Worm (Caenorhabditis elegans): ENCODE measurements around the gene txt-11.

txt-11 gene

ce11 chrV:3391005-3391404 is 22.1 kb upstream of the txt-11 start:
- peak; percentile 29 for TF ChIP-seq blmp-1 (tag; optimal IDR thresholded peaks at IDR 0.05; ENCODE audit: insufficient read depth)
- peak; percentile 63 for TF ChIP-seq unc-55 (GFP tag; optimal IDR thresholded peaks at IDR 0.05)
- TF ChIP-seq egl-27 (tag; optimal IDR thresholded peaks at IDR 0.05), result peak; percentile 90
- no peak for TF ChIP-seq nhr-77 (tag; optimal IDR thresholded peaks at IDR 0.05)
- TF ChIP-seq lin-13 (GFP tag; optimal IDR thresholded peaks at IDR 0.05), result peak; percentile 76
- TF ChIP-seq snpc-4 (tag; optimal IDR thresholded peaks at IDR 0.05), result peak; percentile 63
- TF ChIP-seq sem-4 (tag; optimal IDR thresholded peaks at IDR 0.05), result peak; percentile 73
- no peak for TF ChIP-seq unc-39 (tag; optimal IDR thresholded peaks at IDR 0.05)
- no peak for TF ChIP-seq aly-2 (tag; optimal IDR thresholded peaks at IDR 0.05)
- TF ChIP-seq unc-62 (GFP tag; optimal IDR thresholded peaks at IDR 0.05), result no peak
- peak; percentile 96 for TF ChIP-seq nhr-25 (tag; optimal IDR thresholded peaks at IDR 0.05)
- no peak for TF ChIP-seq ztf-1 (GFP tag; conservative IDR thresholded peaks at IDR 0.05)
- peak; percentile 42 for TF ChIP-seq zag-1 (tag; optimal IDR thresholded peaks at IDR 0.05)
- no peak for TF ChIP-seq nhr-12 (tag; optimal IDR thresholded peaks at IDR 0.05)
- TF ChIP-seq elt-3 (tag; optimal IDR thresholded peaks at IDR 0.05), result no peak
- no peak for TF ChIP-seq ceh-82 (tag; optimal IDR thresholded peaks at IDR 0.05)
- TF ChIP-seq lin-39 (tag; optimal IDR thresholded peaks at IDR 0.05), result no peak
- peak; percentile 84 for TF ChIP-seq nhr-21 (tag; optimal IDR thresholded peaks at IDR 0.05)
- TF ChIP-seq C34F6.9 (tag; optimal IDR thresholded peaks at IDR 0.05), result peak; percentile 86
- TF ChIP-seq nhr-129 (tag; optimal IDR thresholded peaks at IDR 0.05), result peak; percentile 89
- TF ChIP-seq elt-1 (tag; optimal IDR thresholded peaks at IDR 0.05), result no peak
- no peak for TF ChIP-seq mbf-1 (tag; optimal IDR thresholded peaks at IDR 0.05)
- no peak for TF ChIP-seq nhr-23 (tag; optimal IDR thresholded peaks at IDR 0.05)
- TF ChIP-seq mdl-1 (tag; optimal IDR thresholded peaks at IDR 0.05), result peak in 1 of 2 experiments; percentile 60
- TF ChIP-seq mab-5 (tag; optimal IDR thresholded peaks at IDR 0.05), result peak; percentile 18
- peak; percentile 56 for TF ChIP-seq Y55F3AM.14 (GFP tag; optimal IDR thresholded peaks at IDR 0.05)
- peak; percentile 99 for TF ChIP-seq sma-9 (GFP tag; optimal IDR thresholded peaks at IDR 0.05)
- peak; percentile 58 for TF ChIP-seq sma-9 (tag; optimal IDR thresholded peaks at IDR 0.05)
- peak; percentile 83 for TF ChIP-seq nhr-6 (tag; optimal IDR thresholded peaks at IDR 0.05)
- TF ChIP-seq lsy-2 (tag; optimal IDR thresholded peaks at IDR 0.05), result peak; percentile 51 to 85
- peak; percentile 90 for TF ChIP-seq F13H6.1 (tag; optimal IDR thresholded peaks at IDR 0.05)
- TF ChIP-seq nhr-237 (tag; optimal IDR thresholded peaks at IDR 0.05), result no peak
- no peak for TF ChIP-seq nhr-10 (tag; optimal IDR thresholded peaks at IDR 0.05)
- peak; percentile 88 for TF ChIP-seq sma-3 (GFP tag; optimal IDR thresholded peaks at IDR 0.05)
- no peak for TF ChIP-seq skn-1 (tag; optimal IDR thresholded peaks at IDR 0.05)
- peak; percentile 37 for TF ChIP-seq lin-11 (tag; optimal IDR thresholded peaks at IDR 0.05)
- TF ChIP-seq ztf-4 (tag; optimal IDR thresholded peaks at IDR 0.05), result no peak
- TF ChIP-seq crh-2 (tag; optimal IDR thresholded peaks at IDR 0.05), result peak; percentile 84
- TF ChIP-seq peb-1 (tag; optimal IDR thresholded peaks at IDR 0.05), result no peak
- no peak for TF ChIP-seq ZK546.5 (tag; optimal IDR thresholded peaks at IDR 0.05)
- TF ChIP-seq alr-1 (tag; optimal IDR thresholded peaks at IDR 0.05), result no peak
- peak; percentile 73 for TF ChIP-seq gmeb-1 (tag; optimal IDR thresholded peaks at IDR 0.05)
- TF ChIP-seq ztf-11 (tag; optimal IDR thresholded peaks at IDR 0.05), result no peak
- no peak for TF ChIP-seq nhr-11 (tag; optimal IDR thresholded peaks at IDR 0.05)
- no peak for TF ChIP-seq ama-1 (optimal IDR thresholded peaks at IDR 0.05)
- TF ChIP-seq R02D3.7 (tag; optimal IDR thresholded peaks at IDR 0.05), result no peak
- no peak for TF ChIP-seq ceh-16 (tag; optimal IDR thresholded peaks at IDR 0.05)
- peak; percentile 89 for TF ChIP-seq fos-1 (tag; optimal IDR thresholded peaks at IDR 0.05)
- no peak for TF ChIP-seq dmd-4 (tag; optimal IDR thresholded peaks at IDR 0.05)

Measured in whole organism, L2 larva.